Worm (Caenorhabditis elegans) whole organism, mixed stage, embryonic: ENCODE data around the gene F14B8.6.

Experiments used
- M03D4.4 ChIP-seq: sonication (generic microtip); optimal IDR thresholded peaks from 2 replicates; lab custom pipeline; 2017; ENCODE audit warnings: mild to moderate bottlenecking, missing genetic modification characterization, missing compliant biosample characterization
- blmp-1 ChIP-seq: fragments of 150-350 bp; optimal IDR thresholded peaks from 2 replicates; lab custom pipeline; 2014; ENCODE audit warnings: missing biosample characterization, missing genetic modification characterization
- ceh-43 ChIP-seq: fragments of 200-800 bp; sonication (Bioruptor generic); optimal IDR thresholded peaks from 2 replicates; lab custom pipeline; 2018; ENCODE audit warnings: mild to moderate bottlenecking, missing genetic modification characterization, moderate library complexity, missing compliant biosample characterization
- ceh-83 ChIP-seq: fragments of 200-800 bp; sonication (Bioruptor generic); optimal IDR thresholded peaks from 2 replicates; lab custom pipeline; 2018; ENCODE audit warnings: mild to moderate bottlenecking, missing genetic modification characterization, missing compliant biosample characterization
- ces-1 ChIP-seq: fragments of 150-350 bp; optimal IDR thresholded peaks from 2 replicates; lab custom pipeline; 2014; ENCODE audit warnings: missing biosample characterization, missing genetic modification reagents, missing genetic modification characterization
- cnd-1 ChIP-seq: fragments of 200-800 bp; sonication (Bioruptor generic); optimal IDR thresholded peaks from 2 replicates; lab custom pipeline; 2018; ENCODE audit warnings: mild to moderate bottlenecking, missing genetic modification characterization, missing compliant biosample characterization
- elt-3 ChIP-seq: fragments of 150-350 bp; optimal IDR thresholded peaks from 2 replicates; lab custom pipeline; 2014; ENCODE audit warnings: missing biosample characterization, missing genetic modification characterization
- flh-1 ChIP-seq: fragments of 200-800 bp; sonication (Bioruptor generic); optimal IDR thresholded peaks from 2 replicates; lab custom pipeline; 2018; ENCODE audit warnings: mild to moderate bottlenecking, missing genetic modification characterization, moderate library complexity, missing compliant biosample characterization
- ham-2 ChIP-seq: fragments of 200-800 bp; sonication (Bioruptor generic); optimal IDR thresholded peaks from 2 replicates; lab custom pipeline; 2018; ENCODE audit warnings: mild to moderate bottlenecking, missing genetic modification characterization, missing compliant biosample characterization
- lin-13 ChIP-seq: fragments of 150-350 bp; optimal IDR thresholded peaks from 2 replicates; lab custom pipeline; 2014; ENCODE audit warnings: missing biosample characterization, missing genetic modification characterization
- lsy-2 ChIP-seq: fragments of 150-350 bp; optimal IDR thresholded peaks from 2 replicates; lab custom pipeline; 2014; ENCODE audit warnings: missing biosample characterization, missing genetic modification characterization
- mab-5 ChIP-seq: fragments of 150-350 bp; optimal IDR thresholded peaks from 2 replicates; lab custom pipeline; 2014; ENCODE audit warnings: missing biosample characterization, missing genetic modification characterization
- mep-1 ChIP-seq: fragments of 150-350 bp; optimal IDR thresholded peaks from 2 replicates; lab custom pipeline; 2017; ENCODE audit warnings: missing biosample characterization, missing genetic modification reagents, missing genetic modification characterization, inconsistent platforms
- mls-2 ChIP-seq: sonication (generic microtip); optimal IDR thresholded peaks from 2 replicates; lab custom pipeline; 2016; ENCODE audit warnings: mild to moderate bottlenecking, missing genetic modification characterization, moderate library complexity, missing compliant biosample characterization
- nhr-12 ChIP-seq: fragments of 150-350 bp; optimal IDR thresholded peaks from 2 replicates; lab custom pipeline; 2014; ENCODE audit warnings: missing biosample characterization, missing genetic modification characterization
- nhr-237 ChIP-seq: fragments of 150-350 bp; optimal IDR thresholded peaks from 2 replicates; lab custom pipeline; 2014; ENCODE audit warnings: missing biosample characterization, missing genetic modification characterization
- nhr-28 ChIP-seq: fragments of 150-350 bp; optimal IDR thresholded peaks from 2 replicates; lab custom pipeline; 2014; ENCODE audit warnings: missing biosample characterization, missing genetic modification characterization
- nhr-76 ChIP-seq: sonication (generic microtip); optimal IDR thresholded peaks from 2 replicates; lab custom pipeline; 2017; ENCODE audit warnings: missing biosample characterization, missing genetic modification characterization
- pha-4 ChIP-seq: fragments of 150-350 bp; optimal IDR thresholded peaks from 2 replicates; lab custom pipeline; 2018; ENCODE audit warnings: missing biosample characterization, missing genetic modification reagents, missing genetic modification characterization
- sem-2 ChIP-seq: fragments of 200-800 bp; sonication (Bioruptor generic); optimal IDR thresholded peaks from 2 replicates; lab custom pipeline; 2018; ENCODE audit warnings: mild to moderate bottlenecking, missing genetic modification characterization, missing compliant biosample characterization
- snpc-4 ChIP-seq: fragments of 150-350 bp; optimal IDR thresholded peaks from 2 replicates; lab custom pipeline; 2014; ENCODE audit warnings: missing biosample characterization, missing genetic modification characterization
- tbx-8 ChIP-seq: fragments of 200-800 bp; sonication (Bioruptor generic); optimal IDR thresholded peaks from 2 replicates; lab custom pipeline; 2018; ENCODE audit warnings: mild to moderate bottlenecking, missing genetic modification characterization, moderate library complexity, missing compliant biosample characterization
- unc-39 ChIP-seq: fragments of 150-350 bp; optimal IDR thresholded peaks from 2 replicates; lab custom pipeline; 2014; ENCODE audit warnings: missing biosample characterization, missing genetic modification characterization
- unc-62 ChIP-seq: fragments of 150-350 bp; optimal IDR thresholded peaks from 2 replicates; lab custom pipeline; 2014; ENCODE audit warnings: missing biosample characterization, missing genetic modification reagents, missing genetic modification characterization
- zip-8 ChIP-seq: fragments of 150-350 bp; optimal IDR thresholded peaks from 2 replicates; lab custom pipeline; 2014; ENCODE audit warnings: missing biosample characterization, missing genetic modification characterization
- ztf-11 ChIP-seq: fragments of 150-350 bp; optimal IDR thresholded peaks from 2 replicates; lab custom pipeline; 2014; ENCODE audit warnings: missing biosample characterization, missing genetic modification characterization

The F14B8.6 gene

DNA sequence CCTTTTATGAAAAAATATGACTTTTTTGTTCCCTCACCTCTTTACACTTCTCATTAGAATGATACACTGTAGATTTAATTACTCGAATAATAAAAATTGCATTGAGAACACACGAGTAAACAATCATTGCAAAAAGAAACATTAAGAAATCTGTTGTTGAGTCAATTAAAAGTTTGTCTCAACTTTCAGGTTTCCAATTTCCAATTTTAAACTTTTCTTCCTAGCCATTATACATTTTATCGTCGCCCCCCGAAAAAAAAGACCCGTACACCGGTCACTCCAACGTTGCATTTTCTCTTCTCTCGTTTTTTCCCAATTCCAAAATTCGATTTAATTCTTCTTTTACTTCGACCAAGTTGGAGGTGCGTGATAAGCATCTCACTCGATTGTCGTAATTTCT is 7.7 kb upstream of the F14B8.6 start, which contains the start of gene C16E9.1:
Gene C16E9.1 (plus strand): TSS at position 301 of the 400 bp plus-strand sequence.
- TF ChIP-seq ceh-43 (GFP tag; lab: Kevin White, UChicago), result no peak
- no peak for TF ChIP-seq tbx-8
- TF ChIP-seq ces-1 (GFP tag; lab: Kevin White, UChicago), result no peak
- no peak for TF ChIP-seq blmp-1 (tag; lab: Kevin White, UChicago)
- TF ChIP-seq ham-2 (GFP tag; lab: Kevin White, UChicago), result no peak
- TF ChIP-seq nhr-76 (tag; lab: Kevin White, UChicago), result no peak
- TF ChIP-seq cnd-1 (tag; lab: Kevin White, UChicago), result no peak
- TF ChIP-seq ztf-11, result no peak
- TF ChIP-seq nhr-237 (tag; lab: Kevin White, UChicago), result no peak
- no peak for TF ChIP-seq lin-13
- TF ChIP-seq sem-2 (GFP tag; lab: Kevin White, UChicago), result no peak
- TF ChIP-seq M03D4.4 (tag; lab: Kevin White, UChicago), result no peak
- TF ChIP-seq mab-5 (tag; lab: Kevin White, UChicago), result no peak
- TF ChIP-seq mep-1 (tag; lab: Kevin White, UChicago), result no peak
- TF ChIP-seq zip-8 (tag; lab: Kevin White, UChicago), result no peak
- TF ChIP-seq ceh-83 (GFP tag; lab: Kevin White, UChicago), result no peak

ce11 chrX:6937742-6938141 is 5.5 kb upstream of the F14B8.6 start:
- no peak for TF ChIP-seq mls-2 (tag; lab: Kevin White, UChicago)
- no peak for TF ChIP-seq unc-39
- TF ChIP-seq ceh-83 (GFP tag; lab: Kevin White, UChicago), result no peak
- no peak for TF ChIP-seq nhr-12 (tag; lab: Kevin White, UChicago)
- no peak for TF ChIP-seq snpc-4 (tag; lab: Kevin White, UChicago)
- TF ChIP-seq ces-1 (GFP tag; lab: Kevin White, UChicago), result no peak
- TF ChIP-seq nhr-28 (tag; lab: Kevin White, UChicago), result no peak
- TF ChIP-seq pha-4 (tag; lab: Kevin White, UChicago), result no peak

ce11 chrX:6935430-6935829 is 3.2 kb upstream of the F14B8.6 start, which contains the start of gene C16E9.2:
Gene C16E9.2, plus strand, starts transcription at chrX:6935730.
- TF ChIP-seq cnd-1 (tag; lab: Kevin White, UChicago) (no peak), tbx-8 (no peak), mep-1 (tag; lab: Kevin White, UChicago) (no peak), unc-62 (GFP tag; lab: Kevin White, UChicago) (no peak), elt-3 (no peak), nhr-76 (tag; lab: Kevin White, UChicago) (no peak), mls-2 (tag; lab: Kevin White, UChicago) (no peak), nhr-12 (tag; lab: Kevin White, UChicago) (no peak)
- TF ChIP-seq, all 35 proteins: peak for 0

DNA sequence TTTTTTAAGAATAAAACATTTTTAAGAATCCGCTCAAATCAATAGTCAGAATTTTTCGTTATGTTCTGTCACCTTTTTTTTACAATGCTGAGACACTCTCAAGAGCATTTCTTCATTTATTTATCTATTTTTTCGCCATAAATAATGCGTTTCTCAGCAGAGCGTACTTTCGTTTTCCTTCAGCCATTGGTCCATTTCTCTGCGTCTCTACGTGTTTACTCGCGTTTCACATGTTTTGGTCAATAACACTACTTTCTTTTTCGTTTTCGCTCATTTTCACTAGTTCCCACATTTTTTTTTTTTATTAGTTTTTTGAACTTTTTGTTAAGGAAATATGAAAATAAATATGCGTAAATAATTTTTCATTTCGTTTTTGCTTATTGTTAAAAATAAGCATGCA is 2.2 kb upstream of the F14B8.6 start:
- TF ChIP-seq cnd-1 (tag; lab: Kevin White, UChicago) (no peak), pha-4 (tag; lab: Kevin White, UChicago) (peak; percentile 3), zip-8 (tag; lab: Kevin White, UChicago) (no peak), mep-1 (tag; lab: Kevin White, UChicago) (peak; percentile 27), lsy-2 (tag; lab: Kevin White, UChicago) (peak; percentile 19), blmp-1 (tag; lab: Kevin White, UChicago) (peak; percentile 96), ces-1 (GFP tag; lab: Kevin White, UChicago) (peak; percentile 62)

ce11 chrX:6928578-6928977 is 3.6 kb downstream of the F14B8.6 start, which contains the start of gene F14B8.5:
Gene F14B8.5, minus strand, starts transcription at chrX:6928704.
- no peak for TF ChIP-seq ztf-11
- no peak for TF ChIP-seq pha-4 (tag; lab: Kevin White, UChicago)
- TF ChIP-seq nhr-76 (tag; lab: Kevin White, UChicago), result no peak
- peak; percentile 38 for TF ChIP-seq ceh-83 (GFP tag; lab: Kevin White, UChicago)
- TF ChIP-seq blmp-1 (tag; lab: Kevin White, UChicago), result no peak

DNA sequence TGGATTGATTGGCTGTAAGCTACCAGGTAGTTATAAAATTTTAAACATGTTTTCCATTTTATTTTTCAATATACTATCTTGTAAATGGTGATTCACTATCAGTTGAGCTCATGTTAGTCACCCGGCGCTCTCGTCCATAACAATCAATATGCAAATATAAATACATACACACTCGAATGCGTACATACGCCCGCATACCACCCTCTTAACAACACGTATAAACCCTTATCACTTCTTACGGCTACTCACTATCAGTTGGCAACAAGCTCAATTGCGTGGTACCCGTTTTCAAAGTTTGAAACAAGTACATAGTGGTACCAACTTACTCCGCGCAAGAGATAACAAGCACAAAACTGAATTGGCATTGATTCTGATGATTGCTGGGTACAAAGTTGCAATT is 5.3 kb downstream of the F14B8.6 start:
- TF ChIP-seq pha-4 (tag; lab: Kevin White, UChicago), result peak; percentile 5
- no peak for TF ChIP-seq nhr-28 (tag; lab: Kevin White, UChicago)
- no peak for TF ChIP-seq blmp-1 (tag; lab: Kevin White, UChicago)
- no peak for TF ChIP-seq elt-3
- TF ChIP-seq nhr-76 (tag; lab: Kevin White, UChicago), result no peak
- no peak for TF ChIP-seq flh-1

DNA sequence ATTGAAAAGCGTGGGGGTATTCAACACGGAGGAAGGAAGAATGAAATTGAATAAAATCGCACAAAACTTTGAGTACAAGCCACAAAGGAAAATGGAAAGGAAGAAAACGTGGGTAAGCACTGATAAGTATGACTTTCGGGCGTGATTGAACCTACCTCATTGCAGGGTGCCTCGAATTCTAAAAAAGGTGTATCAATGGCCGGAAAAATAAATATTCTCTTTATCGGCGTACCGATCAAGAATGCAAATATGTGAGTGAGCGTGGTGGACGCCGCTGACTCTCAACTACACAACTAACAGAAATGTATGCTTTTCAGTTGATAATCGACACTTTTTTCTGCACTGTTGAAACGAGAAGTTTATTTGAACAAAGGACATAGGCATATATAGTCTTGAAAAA is 7.8 kb downstream of the F14B8.6 start, which contains the start of gene otpl-3:
Gene otpl-3 (minus strand): TSS at position 304 of the 400 bp plus-strand sequence.
- TF ChIP-seq blmp-1 (tag; lab: Kevin White, UChicago) (no peak), pha-4 (tag; lab: Kevin White, UChicago) (no peak)
